Fruit fly (Drosophila melanogaster) whole organism, embryonic: Measurements from ENCODE around the gene dysf.

Source experiments
- ATbp ChIP-seq: fragments of 200-800 bp; sonication (Bioruptor generic); optimal IDR thresholded peaks from 2 replicates; lab custom pipeline; 2017; ENCODE audit warnings: missing biosample characterization, mild to moderate bottlenecking, missing genetic modification characterization, missing genetic modification reagents
- Awh ChIP-seq: fragments of 200-800 bp; sonication (Bioruptor generic); IDR thresholded peaks from 2 replicates; pipeline ENCODE4, ENCODE4 v1.3.6; 2022; ENCODE audit warnings: missing biosample characterization, missing genetic modification characterization
- CG10147 ChIP-seq: fragments of 200-800 bp; sonication (Bioruptor generic); optimal IDR thresholded peaks from 2 replicates; lab custom pipeline; 2019; ENCODE audit warnings: missing biosample characterization, mild to moderate bottlenecking, missing genetic modification characterization, moderate library complexity
- CG10267 ChIP-seq: fragments of 200-800 bp; sonication (Bioruptor generic); optimal IDR thresholded peaks from 2 replicates; lab custom pipeline; 2018; ENCODE audit warnings: missing biosample characterization, mild to moderate bottlenecking, missing genetic modification characterization, moderate library complexity
- CG10462 ChIP-seq: fragments of 200-800 bp; sonication (Bioruptor generic); optimal IDR thresholded peaks from 2 replicates; lab custom pipeline; 2016; ENCODE audit warnings: missing biosample characterization, missing genetic modification characterization
- CG10979 ChIP-seq: fragments of 200-800 bp; sonication (Bioruptor generic); optimal IDR thresholded peaks from 2 replicates; lab custom pipeline; 2018; ENCODE audit warnings: missing biosample characterization, mild to moderate bottlenecking, missing genetic modification characterization, moderate library complexity
- CG11247 ChIP-seq: fragments of 200-800 bp; sonication (Bioruptor generic); IDR thresholded peaks from 2 replicates; pipeline ENCODE4 v1.3.6; 2022; ENCODE audit warnings: missing biosample characterization, missing genetic modification characterization
- CG12299 ChIP-seq: fragments of 200-800 bp; sonication (Bioruptor generic); optimal IDR thresholded peaks from 2 replicates; lab custom pipeline; 2018; ENCODE audit warnings: missing biosample characterization, mild to moderate bottlenecking, missing genetic modification characterization
- CG12744 ChIP-seq: fragments of 200-800 bp; sonication (Bioruptor generic); optimal IDR thresholded peaks from 2 replicates; lab custom pipeline; 2016; ENCODE audit warnings: missing biosample characterization, missing genetic modification characterization
- CG13624 ChIP-seq: fragments of 200-800 bp; sonication (Bioruptor generic); optimal IDR thresholded peaks from 2 replicates; lab custom pipeline; 2016; ENCODE audit warnings: missing biosample characterization, missing genetic modification characterization
- CG13894 ChIP-seq: fragments of 200-800 bp; sonication (Bioruptor generic); optimal IDR thresholded peaks from 3 replicates; lab custom pipeline; 2018; ENCODE audit warnings: missing biosample characterization, mild to moderate bottlenecking, missing genetic modification characterization, moderate library complexity
- CG15269 ChIP-seq: fragments of 200-800 bp; sonication (Bioruptor generic); optimal IDR thresholded peaks from 2 replicates; lab custom pipeline; 2018; ENCODE audit warnings: missing biosample characterization, mild to moderate bottlenecking, missing genetic modification characterization, moderate library complexity
- CG1792 ChIP-seq: fragments of 200-800 bp; sonication (Bioruptor generic); optimal IDR thresholded peaks from 2 replicates; lab custom pipeline; 2016; ENCODE audit warnings: missing biosample characterization, missing genetic modification characterization
- CG18011 ChIP-seq: fragments of 200-800 bp; sonication (Bioruptor generic); optimal IDR thresholded peaks from 2 replicates; lab custom pipeline; 2017; ENCODE audit warnings: missing biosample characterization, missing genetic modification characterization, mild to moderate bottlenecking, moderate library complexity, missing genotype
- CG3065 ChIP-seq: fragments of 200-800 bp; sonication (Bioruptor generic); optimal IDR thresholded peaks from 2 replicates; lab custom pipeline; 2016; ENCODE audit warnings: missing biosample characterization, missing genetic modification characterization
- CG31224 ChIP-seq: fragments of 200-800 bp; sonication (Bioruptor generic); IDR thresholded peaks from 2 replicates; pipeline ENCODE4 v1.3.6; 2022; ENCODE audit warnings: missing biosample characterization, missing genetic modification characterization
- CG33557 ChIP-seq: fragments of 200-800 bp; sonication (Bioruptor generic); optimal IDR thresholded peaks from 2 replicates; lab custom pipeline; 2019; ENCODE audit warnings: missing biosample characterization, mild to moderate bottlenecking, missing genetic modification characterization, moderate library complexity
- CG4820 ChIP-seq: fragments of 200-800 bp; sonication (Bioruptor generic); optimal IDR thresholded peaks from 3 replicates; lab custom pipeline; 2016; ENCODE audit warnings: missing biosample characterization, missing genetic modification characterization
- Dad ChIP-seq: fragments of 200-800 bp; sonication (Bioruptor generic); optimal IDR thresholded peaks from 3 replicates; lab custom pipeline; 2016; ENCODE audit warnings: missing biosample characterization, missing genetic modification characterization
- Hsf ChIP-seq: fragments of 200-800 bp; sonication (Bioruptor generic); optimal IDR thresholded peaks from 3 replicates; lab custom pipeline; 2016; ENCODE audit warnings: missing biosample characterization, missing genetic modification characterization
- Lim3 ChIP-seq: fragments of 200-800 bp; sonication (Bioruptor generic); IDR thresholded peaks from 2 replicates; pipeline ENCODE4 v1.3.6; 2022; ENCODE audit warnings: missing biosample characterization, missing genetic modification characterization
- MESR4 ChIP-seq: fragments of 200-800 bp; sonication (Bioruptor generic); optimal IDR thresholded peaks from 2 replicates; lab custom pipeline; 2018; ENCODE audit warnings: missing biosample characterization, mild to moderate bottlenecking, missing genetic modification characterization, moderate library complexity
- MTF-1 ChIP-seq: fragments of 200-800 bp; sonication (Bioruptor generic); optimal IDR thresholded peaks from 2 replicates; lab custom pipeline; 2018; ENCODE audit warnings: missing biosample characterization, mild to moderate bottlenecking, missing genetic modification characterization, borderline replicate concordance
- Nf-YB ChIP-seq: fragments of 200-800 bp; sonication (Bioruptor generic); optimal IDR thresholded peaks from 3 replicates; lab custom pipeline; 2019; ENCODE audit warnings: missing biosample characterization, mild to moderate bottlenecking, missing genetic modification characterization, moderate library complexity
- Six4 ChIP-seq: fragments of 200-800 bp; sonication (Bioruptor generic); optimal IDR thresholded peaks from 2 replicates; lab custom pipeline; 2016; ENCODE audit warnings: missing biosample characterization, missing genetic modification characterization
- Trl ChIP-seq, 3 experiments: fragments of >200 bp in 2 of 3; fragments of 200-800 bp in 1 of 3; sonication (Bioruptor generic) in 1 of 3; optimal IDR thresholded peaks; 2 replicates in 1 of 3; 3 replicates in 2 of 3; lab custom pipeline; 2016 to 2017; ENCODE audit warnings: missing biosample characterization in 1 of 3, missing genetic modification characterization in 1 of 3
- Vsx1 ChIP-seq: fragments of 200-800 bp; sonication (Bioruptor generic); optimal IDR thresholded peaks from 2 replicates; lab custom pipeline; 2017; ENCODE audit warnings: missing biosample characterization, mild to moderate bottlenecking, missing genetic modification characterization, missing genetic modification reagents
- Xbp1 ChIP-seq: fragments of 200-800 bp; sonication (Bioruptor generic); optimal IDR thresholded peaks from 3 replicates; lab custom pipeline; 2016; ENCODE audit warnings: missing biosample characterization, mild to moderate bottlenecking, missing genetic modification characterization
- abd-A ChIP-seq: fragments of 200-800 bp; sonication (Bioruptor generic); optimal IDR thresholded peaks from 3 replicates; lab custom pipeline; 2019; ENCODE audit warnings: missing biosample characterization, mild to moderate bottlenecking, missing genetic modification characterization, moderate library complexity
- bcd ChIP-seq: fragments of 200-800 bp; sonication (Bioruptor generic); optimal IDR thresholded peaks from 2 replicates; lab custom pipeline; 2017; ENCODE audit warnings: missing biosample characterization, mild to moderate bottlenecking, missing genetic modification characterization
- chinmo ChIP-seq: fragments of 200-800 bp; sonication (Bioruptor generic); IDR thresholded peaks from 4 replicates; pipeline ENCODE4 v1.3.6; 2022; ENCODE audit warnings: missing biosample characterization, missing genetic modification characterization; ENCODE audit not compliant: partially characterized antibody
- dmrt99B ChIP-seq: fragments of 200-800 bp; sonication (Bioruptor generic); optimal IDR thresholded peaks from 2 replicates; lab custom pipeline; 2018; ENCODE audit warnings: missing biosample characterization, mild to moderate bottlenecking, missing genetic modification characterization, moderate library complexity
- gro ChIP-seq: fragments of 200-800 bp; sonication (Bioruptor generic); optimal IDR thresholded peaks from 2 replicates; lab custom pipeline; 2016; ENCODE audit warnings: missing biosample characterization, missing genetic modification characterization
- knrl ChIP-seq: fragments of 200-800 bp; sonication (Bioruptor generic); IDR thresholded peaks from 3 replicates; pipeline ENCODE4 v1.3.6; 2022; ENCODE audit warnings: missing biosample characterization, missing genetic modification characterization; ENCODE audit not compliant: partially characterized antibody
- nerfin-1 ChIP-seq: fragments of 200-800 bp; sonication (Bioruptor generic); optimal IDR thresholded peaks from 3 replicates; lab custom pipeline; 2019; ENCODE audit warnings: missing biosample characterization, mild to moderate bottlenecking, missing genetic modification characterization, moderate library complexity
- prd ChIP-seq, 3 experiments: fragments of >200 bp in 2 of 3; fragments of 200-800 bp in 1 of 3; sonication (Bioruptor generic) in 1 of 3; optimal IDR thresholded peaks in 2 of 3; IDR thresholded peaks in 1 of 3; 2 replicates in 2 of 3; 3 replicates in 1 of 3; pipeline versions ENCODE4 v1.3.6 to Lab custom; 2017 to 2022; ENCODE audit warnings: missing biosample characterization in 1 of 3, missing genetic modification characterization in 1 of 3
- pros ChIP-seq: fragments of 200-800 bp; sonication (Bioruptor generic); optimal IDR thresholded peaks from 3 replicates; lab custom pipeline; 2019; ENCODE audit warnings: missing biosample characterization, mild to moderate bottlenecking, missing genetic modification characterization, moderate library complexity
- scrt ChIP-seq: fragments of 200-800 bp; sonication (Bioruptor generic); optimal IDR thresholded peaks from 2 replicates; lab custom pipeline; 2018; ENCODE audit warnings: missing biosample characterization, mild to moderate bottlenecking, missing genetic modification characterization, moderate library complexity
- sd ChIP-seq: fragments of 200-800 bp; sonication (Bioruptor generic); optimal IDR thresholded peaks from 3 replicates; lab custom pipeline; 2018; ENCODE audit warnings: missing biosample characterization, mild to moderate bottlenecking, missing genetic modification characterization, moderate library complexity
- sens ChIP-seq: fragments of 200-800 bp; sonication (Bioruptor generic); peaks from one replicate; lab custom pipeline; 2016; ENCODE audit warnings: missing biosample characterization, missing genetic modification characterization
- sim ChIP-seq: fragments of 200-800 bp; sonication (Bioruptor generic); IDR thresholded peaks from 2 replicates; pipeline ENCODE4 v1.3.6; 2022; ENCODE audit warnings: missing biosample characterization, missing genetic modification characterization
- slp2 ChIP-seq: fragments of 200-800 bp; sonication (Bioruptor generic); optimal IDR thresholded peaks from 2 replicates; lab custom pipeline; 2016; ENCODE audit warnings: missing biosample characterization, missing genetic modification characterization
- sug ChIP-seq: fragments of 200-800 bp; optimal IDR thresholded peaks from 2 replicates; lab custom pipeline; 2019; ENCODE audit warnings: missing biosample characterization, mild to moderate bottlenecking, missing genetic modification characterization, moderate library complexity
- tin ChIP-seq: fragments of 200-800 bp; sonication (Bioruptor generic); optimal IDR thresholded peaks from 3 replicates; lab custom pipeline; 2016; ENCODE audit warnings: missing biosample characterization, missing genetic modification characterization
- trem ChIP-seq: fragments of 200-800 bp; optimal IDR thresholded peaks from 3 replicates; lab custom pipeline; 2019; ENCODE audit warnings: missing biosample characterization, mild to moderate bottlenecking, missing genetic modification characterization, moderate library complexity
- vvl ChIP-seq: fragments of 200-800 bp; sonication (Bioruptor generic); IDR thresholded peaks from 2 replicates; pipeline ENCODE4 v1.3.6; 2022; ENCODE audit warnings: missing biosample characterization, missing genetic modification characterization
- zf30C ChIP-seq: fragments of 200-800 bp; sonication (Bioruptor generic); optimal IDR thresholded peaks from 3 replicates; lab custom pipeline; 2018; ENCODE audit warnings: missing biosample characterization, mild to moderate bottlenecking, missing genetic modification characterization

Gene dysf

dm6 chr3R:26119993-26120392 lies 21.5 kb upstream of the dysf start:
- TF ChIP-seq CG13624 (GFP tag; lab: Kevin White, UChicago): no peak
- TF ChIP-seq abd-A (tag; lab: Kevin White, UChicago): peak; percentile 85
- TF ChIP-seq Awh (GFP tag; lab: Robert Waterston, UW): peak; percentile 54; the same call in 1 of the 2 replicates
- TF ChIP-seq sug (tag; lab: Kevin White, UChicago): no peak
- peak; percentile 43 for TF ChIP-seq gro
- peak; percentile 50 for TF ChIP-seq CG13894 (tag; lab: Kevin White, UChicago)
- TF ChIP-seq vvl (GFP tag; lab: Robert Waterston, UW): 0 out of 2 replicates have a peak, but pooled peaks have one; percentile 9
- TF ChIP-seq sd (tag; lab: Kevin White, UChicago): peak; percentile 83
- peak; percentile 26 for TF ChIP-seq CG15269
- TF ChIP-seq Dad: no peak
- TF ChIP-seq Vsx1 (GFP tag; lab: Kevin White, UChicago): peak; percentile 38
- no peak for TF ChIP-seq MESR4 (GFP tag; lab: Kevin White, UChicago)
- TF ChIP-seq Trl (optimal IDR thresholded peaks at IDR 0.05; lab: Kevin White, UChicago): no peak
- no peak for TF ChIP-seq Trl (GFP tag; optimal IDR thresholded peaks at IDR 0.05; lab: Kevin White, UChicago)
- 0 out of 4 replicates have a peak, but pooled peaks have one; percentile 57 for TF ChIP-seq chinmo (GFP tag; lab: Robert Waterston, UW)
- TF ChIP-seq, all 482 proteins: peak for 9

DNA sequence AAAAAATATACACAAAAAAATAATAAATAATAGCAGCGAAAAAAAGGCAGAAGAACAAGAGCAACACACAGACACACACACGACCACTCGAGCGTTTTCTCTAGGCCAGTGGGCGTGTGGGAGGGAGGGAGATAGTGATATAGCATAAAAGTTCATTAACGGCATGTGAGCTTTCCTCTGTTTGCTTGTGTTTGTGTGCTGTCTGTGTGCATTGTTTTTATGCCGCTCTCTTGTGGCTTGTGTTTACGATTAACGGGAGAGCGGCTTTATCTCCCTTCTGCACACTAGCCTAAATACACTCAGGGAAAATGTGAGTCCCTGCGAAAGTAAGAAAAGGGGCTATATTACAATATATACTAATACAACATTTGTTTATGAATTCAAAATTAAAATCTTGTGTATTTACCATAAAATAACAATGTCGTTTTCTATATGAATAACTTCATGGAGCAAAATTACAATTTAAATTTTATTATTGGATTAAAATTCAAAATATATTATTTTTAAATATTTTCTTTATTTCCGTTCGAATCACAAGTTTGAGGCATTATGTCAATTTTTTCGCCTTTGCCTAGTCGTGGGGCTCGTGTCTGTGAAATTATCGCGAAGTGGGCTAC lies 19.1 kb upstream of the dysf start:
- TF ChIP-seq CG12299 (tag; lab: Kevin White, UChicago) (peak; percentile 24), ATbp (GFP tag; lab: Kevin White, UChicago) (peak; percentile 51), CG18011 (GFP tag; lab: Kevin White, UChicago) (peak; percentile 4), bcd (GFP tag; lab: Kevin White, UChicago) (peak; percentile 51), sim (no peak), CG11247 (no peak; the same call in 1 of the 2 replicates), Nf-YB (no peak), dmrt99B (peak; percentile 68), scrt (GFP tag; lab: Kevin White, UChicago) (peak; percentile 14), sens (GFP tag; lab: Kevin White, UChicago) (peak; percentile 73), zf30C (GFP tag; lab: Kevin White, UChicago) (peak; percentile 43), MTF-1 (GFP tag; lab: Kevin White, UChicago) (no peak), CG3065 (GFP tag; lab: Kevin White, UChicago) (no peak), tin (GFP tag; lab: Kevin White, UChicago) (peak; percentile 27), nerfin-1 (no peak), CG10147 (peak; percentile 53), CG1792 (GFP tag; lab: Kevin White, UChicago) (no peak), pros (GFP tag; lab: Kevin White, UChicago) (no peak), Hsf (peak; percentile 12), CG10267 (tag; lab: Kevin White, UChicago) (peak; percentile 16), CG12744 (no peak), CG10979 (tag; lab: Kevin White, UChicago) (peak; percentile 52), knrl (no peak), CG31224 (GFP tag; lab: Robert Waterston, UW) (peak; percentile 42; the same call in 1 of the 2 replicates), Six4 (GFP tag; lab: Kevin White, UChicago) (peak; percentile 28), slp2 (GFP tag; lab: Kevin White, UChicago) (no peak), prd (optimal IDR thresholded peaks at IDR 0.05; lab: Kevin White, UChicago) (no peak), prd (GFP tag; IDR thresholded peaks at IDR 0.05; lab: Robert Waterston, UW) (0 out of 3 replicates have a peak, but pooled peaks have one; percentile 13), trem (tag; lab: Kevin White, UChicago) (no peak), CG10462 (GFP tag; lab: Kevin White, UChicago) (no peak), CG4820 (GFP tag; lab: Kevin White, UChicago) (peak; percentile 33), Lim3 (GFP tag; lab: Robert Waterston, UW) (no peak), CG13624 (GFP tag; lab: Kevin White, UChicago) (no peak), Xbp1 (GFP tag; lab: Kevin White, UChicago) (peak; percentile 54), CG33557 (no peak)
